Fruit fly (Drosophila melanogaster) whole organism, embryonic: Measurements from ENCODE around the gene CG17224.
A peak's percentile ranks its signal among the peaks of the same experiment; 100 is the strongest.

Experiments used
- Antp ChIP-seq: fragments of 200-800 bp; sonication (Bioruptor generic); optimal IDR thresholded peaks from 3 replicates; lab custom pipeline; 2016; ENCODE audit warnings: missing biosample characterization, missing genetic modification characterization
- Blimp-1 ChIP-seq: fragments of 200-800 bp; sonication (Bioruptor generic); optimal IDR thresholded peaks from 3 replicates; lab custom pipeline; 2018; ENCODE audit warnings: missing biosample characterization, missing genetic modification characterization, mild to moderate bottlenecking, moderate library complexity, missing genetic modification reagents
- CG10366 ChIP-seq: fragments of 200-800 bp; sonication (Bioruptor generic); IDR thresholded peaks from 2 replicates; pipeline ENCODE4 v1.3.6; 2022; ENCODE audit warnings: missing biosample characterization, missing genetic modification characterization
- CG10543 ChIP-seq: fragments of 200-800 bp; sonication (Bioruptor generic); optimal IDR thresholded peaks from 3 replicates; lab custom pipeline; 2017; ENCODE audit warnings: missing biosample characterization, mild to moderate bottlenecking, missing genetic modification characterization, moderate library complexity
- CG11398 ChIP-seq: fragments of 200-800 bp; sonication (Bioruptor generic); optimal IDR thresholded peaks from 2 replicates; lab custom pipeline; 2016; ENCODE audit warnings: missing biosample characterization, missing genetic modification characterization
- CG12219 ChIP-seq: fragments of 200-800 bp; sonication (Bioruptor generic); optimal IDR thresholded peaks from 3 replicates; lab custom pipeline; 2018; ENCODE audit warnings: missing biosample characterization, mild to moderate bottlenecking, missing genetic modification characterization
- CG1233 ChIP-seq: fragments of 200-800 bp; sonication (Bioruptor generic); optimal IDR thresholded peaks from 4 replicates; lab custom pipeline; 2018; ENCODE audit warnings: missing biosample characterization, mild to moderate bottlenecking, missing genetic modification characterization
- CG13424 ChIP-seq: fragments of 200-800 bp; sonication (Bioruptor generic); optimal IDR thresholded peaks from 2 replicates; lab custom pipeline; 2019; ENCODE audit warnings: missing biosample characterization, mild to moderate bottlenecking, missing genetic modification characterization, moderate library complexity
- CG13894 ChIP-seq: fragments of 200-800 bp; sonication (Bioruptor generic); optimal IDR thresholded peaks from 3 replicates; lab custom pipeline; 2018; ENCODE audit warnings: missing biosample characterization, mild to moderate bottlenecking, missing genetic modification characterization, moderate library complexity
- CG1602 ChIP-seq: fragments of 200-800 bp; sonication (Bioruptor generic); optimal IDR thresholded peaks from 3 replicates; lab custom pipeline; 2016; ENCODE audit warnings: missing biosample characterization, missing genetic modification characterization
- CG17359 ChIP-seq: fragments of 200-800 bp; sonication (Bioruptor generic); optimal IDR thresholded peaks from 3 replicates; lab custom pipeline; 2018; ENCODE audit warnings: missing biosample characterization, mild to moderate bottlenecking, missing genetic modification characterization, moderate library complexity
- CG2202 ChIP-seq: fragments of 200-800 bp; sonication (Bioruptor generic); optimal IDR thresholded peaks from 2 replicates; lab custom pipeline; 2018; ENCODE audit warnings: missing biosample characterization, mild to moderate bottlenecking, missing genetic modification characterization
- CG6813 ChIP-seq: fragments of 200-800 bp; sonication (Bioruptor generic); optimal IDR thresholded peaks from 2 replicates; lab custom pipeline; 2017; ENCODE audit warnings: missing biosample characterization, missing genetic modification characterization, mild to moderate bottlenecking, moderate library complexity, missing genetic modification reagents
- CG7987 ChIP-seq: fragments of 200-800 bp; sonication (Bioruptor generic); optimal IDR thresholded peaks from 2 replicates; lab custom pipeline; 2018; ENCODE audit warnings: missing biosample characterization, mild to moderate bottlenecking, missing genetic modification characterization, moderate library complexity
- CG8924 ChIP-seq: fragments of 200-800 bp; optimal IDR thresholded peaks from 3 replicates; lab custom pipeline; 2019; ENCODE audit warnings: missing biosample characterization, mild to moderate bottlenecking, missing genetic modification characterization, moderate library complexity
- CG9817 ChIP-seq: fragments of 200-800 bp; sonication (Bioruptor generic); optimal IDR thresholded peaks from 2 replicates; lab custom pipeline; 2018; ENCODE audit warnings: missing biosample characterization, mild to moderate bottlenecking, missing genetic modification characterization, moderate library complexity
- D19B ChIP-seq: fragments of 200-800 bp; sonication (Bioruptor generic); optimal IDR thresholded peaks from 2 replicates; lab custom pipeline; 2017; ENCODE audit warnings: missing biosample characterization, mild to moderate bottlenecking, missing genetic modification characterization
- Doc3 ChIP-seq: fragments of 200-800 bp; sonication (Bioruptor generic); IDR thresholded peaks from 3 replicates; pipeline ENCODE4 v1.3.6; 2022; ENCODE audit warnings: missing biosample characterization, missing genetic modification characterization; ENCODE audit not compliant: partially characterized antibody
- Ets65A ChIP-seq: fragments of 200-800 bp; sonication (Bioruptor generic); peaks from one replicate; lab custom pipeline; 2016; ENCODE audit warnings: missing biosample characterization, missing genetic modification characterization
- Hmr ChIP-seq: fragments of 200-800 bp; sonication (Bioruptor generic); optimal IDR thresholded peaks from 3 replicates; lab custom pipeline; 2017; ENCODE audit warnings: mild to moderate bottlenecking, missing biosample characterization, missing genetic modification reagents, missing genetic modification characterization
- Myb ChIP-seq: fragments of 200-800 bp; sonication (Bioruptor generic); optimal IDR thresholded peaks from 2 replicates; lab custom pipeline; 2016; ENCODE audit warnings: missing biosample characterization, missing genetic modification characterization
- NFAT ChIP-seq: fragments of 200-800 bp; sonication (Bioruptor generic); IDR thresholded peaks from 2 replicates; pipeline ENCODE4 v1.3.6; 2022; ENCODE audit warnings: missing biosample characterization, missing genetic modification characterization
- Nf-YA ChIP-seq: fragments of 200-800 bp; sonication (Bioruptor generic); IDR thresholded peaks from 2 replicates; pipeline ENCODE4 v1.3.6; 2022; ENCODE audit warnings: missing biosample characterization, missing genetic modification characterization
- Nf-YC ChIP-seq: fragments of 200-800 bp; optimal IDR thresholded peaks from 3 replicates; lab custom pipeline; 2019; ENCODE audit warnings: missing biosample characterization, mild to moderate bottlenecking, missing genetic modification characterization, moderate library complexity
- Rfx ChIP-seq: fragments of 200-800 bp; sonication (Bioruptor generic); IDR thresholded peaks from 2 replicates; pipeline ENCODE4 v1.3.6; 2022; ENCODE audit warnings: missing biosample characterization, missing genetic modification characterization
- Stat92E ChIP-seq, 3 experiments: fragments of >200 bp in 2 of 3; fragments of 200-800 bp in 1 of 3; sonication (Bioruptor generic) in 1 of 3; optimal IDR thresholded peaks; 2 replicates each; lab custom pipeline; 2017 to 2019; ENCODE audit warnings: missing biosample characterization in 3 of 3, missing genetic modification characterization in 3 of 3, mild to moderate bottlenecking in 1 of 3, moderate library complexity in 1 of 3
- ara ChIP-seq: fragments of 200-800 bp; sonication (Bioruptor generic); IDR thresholded peaks from 2 replicates; pipeline ENCODE4 v1.3.6; 2022; ENCODE audit warnings: missing biosample characterization, missing genetic modification characterization
- btn ChIP-seq: fragments of 200-800 bp; sonication (Bioruptor generic); optimal IDR thresholded peaks from 2 replicates; lab custom pipeline; 2016; ENCODE audit warnings: missing biosample characterization, missing genetic modification characterization
- cato ChIP-seq: fragments of 200-800 bp; sonication (Bioruptor generic); optimal IDR thresholded peaks from 2 replicates; lab custom pipeline; 2016; ENCODE audit warnings: missing biosample characterization, missing genetic modification characterization, borderline replicate concordance
- danr ChIP-seq: fragments of 200-800 bp; sonication (Bioruptor generic); IDR thresholded peaks from 2 replicates; pipeline ENCODE4 v1.3.6; 2022; ENCODE audit warnings: missing biosample characterization, missing genetic modification characterization
- dati ChIP-seq: fragments of 200-800 bp; sonication (Bioruptor generic); IDR thresholded peaks from 2 replicates; pipeline ENCODE4 v1.3.6; 2022; ENCODE audit warnings: missing biosample characterization, missing genetic modification characterization
- dpn ChIP-seq, 2 experiments: fragments of 200-800 bp; sonication (Bioruptor generic); optimal IDR thresholded peaks; 3 replicates each; lab custom pipeline; 2016; ENCODE audit warnings: missing biosample characterization in 2 of 2, missing genetic modification characterization in 2 of 2
- gem ChIP-seq: fragments of 200-800 bp; sonication (Bioruptor generic); optimal IDR thresholded peaks from 2 replicates; lab custom pipeline; 2019; ENCODE audit warnings: missing biosample characterization, mild to moderate bottlenecking, missing genetic modification characterization, moderate library complexity
- gt ChIP-seq: fragments of 200-800 bp; sonication (Bioruptor generic); IDR thresholded peaks from 2 replicates; pipeline ENCODE4 v1.3.6; 2022; ENCODE audit warnings: missing biosample characterization, missing genetic modification characterization
- ind ChIP-seq: fragments of 200-800 bp; sonication (Bioruptor generic); optimal IDR thresholded peaks from 3 replicates; lab custom pipeline; 2016; ENCODE audit warnings: missing biosample characterization, missing genetic modification characterization
- inv ChIP-seq: fragments of 200-800 bp; sonication (Bioruptor generic); IDR thresholded peaks from 2 replicates; pipeline ENCODE4 v1.3.6; 2022; ENCODE audit warnings: missing biosample characterization, missing genetic modification characterization; ENCODE audit not compliant: partially characterized antibody
- jumu ChIP-seq: fragments of 200-800 bp; sonication (Bioruptor generic); optimal IDR thresholded peaks from 3 replicates; lab custom pipeline; 2016; ENCODE audit warnings: missing biosample characterization, missing genetic modification characterization
- mam ChIP-seq: fragments of 200-800 bp; sonication (Bioruptor generic); optimal IDR thresholded peaks from 3 replicates; lab custom pipeline; 2016; ENCODE audit warnings: missing biosample characterization, missing genetic modification characterization
- pros ChIP-seq: fragments of 200-800 bp; sonication (Bioruptor generic); optimal IDR thresholded peaks from 3 replicates; lab custom pipeline; 2019; ENCODE audit warnings: missing biosample characterization, mild to moderate bottlenecking, missing genetic modification characterization, moderate library complexity
- rib ChIP-seq: fragments of 200-800 bp; sonication (Bioruptor generic); IDR thresholded peaks from 2 replicates; pipeline ENCODE4 v1.3.6; 2022; ENCODE audit warnings: missing biosample characterization, missing genetic modification characterization
- row ChIP-seq: fragments of 200-800 bp; sonication (Bioruptor generic); IDR thresholded peaks from 3 replicates; pipeline ENCODE4 v1.3.6; 2022; ENCODE audit warnings: missing biosample characterization, missing genetic modification characterization
- run ChIP-seq: fragments of 200-800 bp; sonication (Bioruptor generic); optimal IDR thresholded peaks from 3 replicates; lab custom pipeline; 2018; ENCODE audit warnings: missing biosample characterization, mild to moderate bottlenecking, missing genetic modification characterization
- sob ChIP-seq: fragments of 200-800 bp; sonication (Bioruptor generic); IDR thresholded peaks from 2 replicates; pipeline ENCODE4 v1.3.6; 2022; ENCODE audit warnings: missing biosample characterization, missing genetic modification characterization
- tin ChIP-seq: fragments of 200-800 bp; sonication (Bioruptor generic); optimal IDR thresholded peaks from 3 replicates; lab custom pipeline; 2016; ENCODE audit warnings: missing biosample characterization, missing genetic modification characterization
- tup ChIP-seq: fragments of 200-800 bp; sonication (Bioruptor generic); optimal IDR thresholded peaks from 2 replicates; lab custom pipeline; 2016; ENCODE audit warnings: missing biosample characterization, mild to moderate bottlenecking, missing genetic modification characterization, moderate library complexity
- vvl ChIP-seq: fragments of 200-800 bp; sonication (Bioruptor generic); IDR thresholded peaks from 2 replicates; pipeline ENCODE4 v1.3.6; 2022; ENCODE audit warnings: missing biosample characterization, missing genetic modification characterization
- wor ChIP-seq: fragments of 200-800 bp; sonication (Bioruptor generic); IDR thresholded peaks from 2 replicates; pipeline ENCODE4 v1.3.6; 2022; ENCODE audit warnings: missing biosample characterization, missing genetic modification characterization
- zf30C ChIP-seq: fragments of 200-800 bp; sonication (Bioruptor generic); optimal IDR thresholded peaks from 3 replicates; lab custom pipeline; 2018; ENCODE audit warnings: missing biosample characterization, mild to moderate bottlenecking, missing genetic modification characterization
- zfh1 ChIP-seq: fragments of 200-800 bp; sonication (Bioruptor generic); IDR thresholded peaks from 3 replicates; pipeline ENCODE4 v1.3.6; 2022; ENCODE audit warnings: missing biosample characterization, missing genetic modification characterization

The CG17224 gene

dm6 chr2L:3057951-3058771 lies 40.1 kb upstream of the CG17224 start (continued):
- TF ChIP-seq btn (GFP tag; lab: Kevin White, UChicago) = no peak
- no peak for TF ChIP-seq pros (GFP tag; lab: Kevin White, UChicago)
- TF ChIP-seq CG6813 = no peak
- TF ChIP-seq CG1602 = no peak
- no peak for TF ChIP-seq Doc3 (GFP tag; lab: Robert Waterston, UW)
- no peak for TF ChIP-seq Hmr
- no peak for TF ChIP-seq run
- no peak for TF ChIP-seq mam
- TF ChIP-seq dati (GFP tag; lab: Robert Waterston, UW) = no peak
- no peak for TF ChIP-seq Ets65A
- TF ChIP-seq danr (GFP tag; lab: Robert Waterston, UW) = no peak
- no peak for TF ChIP-seq vvl
- TF ChIP-seq CG10543 (GFP tag; lab: Kevin White, UChicago) = peak; percentile 61
- no peak for TF ChIP-seq CG13894 (tag; lab: Kevin White, UChicago)
- TF ChIP-seq jumu (GFP tag; lab: Kevin White, UChicago) = no peak
- no peak for TF ChIP-seq dpn (GFP tag; optimal IDR thresholded peaks at IDR 0.05; lab: Kevin White, UChicago)
- no peak for TF ChIP-seq wor
- no peak for TF ChIP-seq Nf-YA (GFP tag; lab: Robert Waterston, UW)
- no peak for TF ChIP-seq Stat92E (GFP tag; optimal IDR thresholded peaks at IDR 0.05; lab: Kevin White, UChicago)
- TF ChIP-seq row = no peak
- TF ChIP-seq CG10366 = no peak
- no peak for TF ChIP-seq ara (GFP tag; lab: Robert Waterston, UW)
- TF ChIP-seq inv (GFP tag; lab: Robert Waterston, UW) = no peak
- TF ChIP-seq CG7987 = peak; percentile 97
- TF ChIP-seq gem (tag; lab: Kevin White, UChicago) = no peak
- TF ChIP-seq D19B (GFP tag; lab: Kevin White, UChicago) = no peak
- no peak for TF ChIP-seq cato (GFP tag; lab: Kevin White, UChicago)
- no peak for TF ChIP-seq ind (GFP tag; lab: Kevin White, UChicago)
- TF ChIP-seq CG17359 (tag; lab: Kevin White, UChicago) = no peak
- no peak for TF ChIP-seq Antp (GFP tag; lab: Kevin White, UChicago)
- peak; percentile 44; the same call in 1 of the 2 replicates for TF ChIP-seq NFAT (GFP tag; lab: Robert Waterston, UW)
- TF ChIP-seq gt = no peak
- TF ChIP-seq zf30C (GFP tag; lab: Kevin White, UChicago) = no peak
- no peak for TF ChIP-seq CG1233 (GFP tag; lab: Kevin White, UChicago)
- no peak for TF ChIP-seq CG13424 (tag; lab: Kevin White, UChicago)
- no peak for TF ChIP-seq tin (GFP tag; lab: Kevin White, UChicago)
- TF ChIP-seq Rfx (GFP tag; lab: Robert Waterston, UW) = no peak
- no peak for TF ChIP-seq sob
- TF ChIP-seq zfh1 = no peak
- TF ChIP-seq Blimp-1 (GFP tag; lab: Kevin White, UChicago) = no peak
- TF ChIP-seq CG11398 = no peak
- no peak for TF ChIP-seq Nf-YC (tag; lab: Kevin White, UChicago)
- no peak for TF ChIP-seq Myb
- TF ChIP-seq CG2202 (tag; lab: Kevin White, UChicago) = no peak
- TF ChIP-seq CG9817 (tag; lab: Kevin White, UChicago) = no peak
- no peak for TF ChIP-seq tup (GFP tag; lab: Kevin White, UChicago)
- no peak for TF ChIP-seq rib (GFP tag; lab: Robert Waterston, UW)
- TF ChIP-seq CG8924 = no peak
- no peak for TF ChIP-seq CG12219 (GFP tag; lab: Kevin White, UChicago)
